Fruit fly (Drosophila melanogaster) whole organism, embryonic: ENCODE results near the gene BOD1.

Experiments
- CG10979 ChIP-seq: fragments of 200-800 bp; sonication (Bioruptor generic); optimal IDR thresholded peaks from 2 replicates; lab custom pipeline; 2018; ENCODE audit warnings: missing biosample characterization, mild to moderate bottlenecking, missing genetic modification characterization, moderate library complexity
- CG11398 ChIP-seq: fragments of 200-800 bp; sonication (Bioruptor generic); optimal IDR thresholded peaks from 2 replicates; lab custom pipeline; 2016; ENCODE audit warnings: missing biosample characterization, missing genetic modification characterization
- CG12219 ChIP-seq: fragments of 200-800 bp; sonication (Bioruptor generic); optimal IDR thresholded peaks from 3 replicates; lab custom pipeline; 2018; ENCODE audit warnings: missing biosample characterization, mild to moderate bottlenecking, missing genetic modification characterization
- CG12659 ChIP-seq: fragments of 200-800 bp; sonication (Bioruptor generic); optimal IDR thresholded peaks from 3 replicates; lab custom pipeline; 2017; ENCODE audit warnings: mild to moderate bottlenecking, missing biosample characterization, missing genetic modification reagents, missing genetic modification characterization
- CG13894 ChIP-seq: fragments of 200-800 bp; sonication (Bioruptor generic); optimal IDR thresholded peaks from 3 replicates; lab custom pipeline; 2018; ENCODE audit warnings: missing biosample characterization, mild to moderate bottlenecking, missing genetic modification characterization, moderate library complexity
- CG15514 ChIP-seq: fragments of 200-800 bp; sonication (Bioruptor generic); optimal IDR thresholded peaks from 3 replicates; lab custom pipeline; 2017; ENCODE audit warnings: missing biosample characterization, missing genetic modification characterization, mild to moderate bottlenecking, moderate library complexity, missing genetic modification reagents
- CG16813 ChIP-seq: fragments of 200-800 bp; sonication (Bioruptor generic); IDR thresholded peaks from 3 replicates; pipeline ENCODE4 v1.3.6; 2022; ENCODE audit warnings: missing biosample characterization, missing genetic modification characterization; ENCODE audit not compliant: partially characterized antibody
- CG17186 ChIP-seq: fragments of 200-800 bp; sonication (Bioruptor generic); optimal IDR thresholded peaks from 3 replicates; lab custom pipeline; 2017; ENCODE audit warnings: missing biosample characterization, missing genetic modification reagents, missing genetic modification characterization
- CG17802 ChIP-seq: fragments of 200-800 bp; sonication (Bioruptor generic); optimal IDR thresholded peaks from 2 replicates; lab custom pipeline; 2018; ENCODE audit warnings: missing biosample characterization, mild to moderate bottlenecking, missing genetic modification characterization, moderate library complexity
- CG1832 ChIP-seq: fragments of 200-800 bp; sonication (Bioruptor generic); optimal IDR thresholded peaks from 2 replicates; lab custom pipeline; 2017; ENCODE audit warnings: missing biosample characterization, mild to moderate bottlenecking, missing genetic modification characterization, inconsistent platforms
- CG18476 ChIP-seq: fragments of 200-800 bp; sonication (Bioruptor generic); optimal IDR thresholded peaks from 2 replicates; lab custom pipeline; 2016; ENCODE audit warnings: missing biosample characterization, mild to moderate bottlenecking, missing genetic modification characterization
- CG18619 ChIP-seq: fragments of 200-800 bp; sonication (Bioruptor generic); optimal IDR thresholded peaks from 3 replicates; lab custom pipeline; 2017; ENCODE audit warnings: missing biosample characterization, mild to moderate bottlenecking, missing genetic modification characterization
- CG2202 ChIP-seq: fragments of 200-800 bp; sonication (Bioruptor generic); optimal IDR thresholded peaks from 2 replicates; lab custom pipeline; 2018; ENCODE audit warnings: missing biosample characterization, mild to moderate bottlenecking, missing genetic modification characterization
- CG2678 ChIP-seq: fragments of 200-800 bp; sonication (Bioruptor generic); optimal IDR thresholded peaks from 3 replicates; lab custom pipeline; 2019; ENCODE audit warnings: missing biosample characterization, mild to moderate bottlenecking, missing genetic modification characterization, moderate library complexity
- CG2712 ChIP-seq: fragments of 200-800 bp; optimal IDR thresholded peaks from 3 replicates; lab custom pipeline; 2019; ENCODE audit warnings: missing biosample characterization, mild to moderate bottlenecking, missing genetic modification characterization, moderate library complexity
- CG31388 ChIP-seq: fragments of 200-800 bp; sonication (Bioruptor generic); optimal IDR thresholded peaks from 2 replicates; lab custom pipeline; 2016; ENCODE audit warnings: missing biosample characterization, missing genetic modification characterization
- CG5953 ChIP-seq: fragments of 200-800 bp; sonication (Bioruptor generic); IDR thresholded peaks from 2 replicates; pipeline ENCODE4 v1.3.6; 2022; ENCODE audit warnings: missing biosample characterization, missing genetic modification characterization
- CG7271 ChIP-seq: fragments of 200-800 bp; sonication (Bioruptor generic); optimal IDR thresholded peaks from 2 replicates; lab custom pipeline; 2018; ENCODE audit warnings: missing biosample characterization, mild to moderate bottlenecking, missing genetic modification characterization, moderate library complexity
- CG8388 ChIP-seq: fragments of 200-800 bp; sonication (Bioruptor generic); optimal IDR thresholded peaks from 2 replicates; lab custom pipeline; 2019; ENCODE audit warnings: missing biosample characterization, mild to moderate bottlenecking, missing genetic modification characterization, moderate library complexity
- CG8478 ChIP-seq: fragments of >200 bp; optimal IDR thresholded peaks from 2 replicates; lab custom pipeline; 2018
- CG9215 ChIP-seq: fragments of 200-800 bp; sonication (Bioruptor generic); IDR thresholded peaks from 2 replicates; pipeline ENCODE4 v1.3.6; 2022; ENCODE audit warnings: missing biosample characterization, missing genetic modification characterization
- E2f1 ChIP-seq: fragments of 200-800 bp; sonication (Bioruptor generic); IDR thresholded peaks from 2 replicates; pipeline ENCODE4 v1.3.6; 2022; ENCODE audit warnings: missing biosample characterization, missing genetic modification characterization
- ERR ChIP-seq: fragments of 200-800 bp; sonication (Bioruptor generic); optimal IDR thresholded peaks from 2 replicates; lab custom pipeline; 2016; ENCODE audit warnings: missing biosample characterization, missing genetic modification characterization
- GATAe ChIP-seq: fragments of 200-800 bp; sonication (Bioruptor generic); conservative IDR thresholded peaks from 2 replicates; pipeline ENCODE4 v1.3.6; 2022; ENCODE audit warnings: missing biosample characterization, missing genetic modification characterization
- H2.0 ChIP-seq: fragments of 200-800 bp; sonication (Bioruptor generic); IDR thresholded peaks from 2 replicates; pipeline ENCODE4 v1.3.6; 2022; ENCODE audit warnings: missing biosample characterization, missing genetic modification characterization
- HmgD ChIP-seq: fragments of 200-800 bp; sonication (Bioruptor generic); optimal IDR thresholded peaks from 3 replicates; lab custom pipeline; 2016; ENCODE audit warnings: missing biosample characterization, missing genetic modification characterization
- Hr39 ChIP-seq: fragments of >200 bp; optimal IDR thresholded peaks from 2 replicates; lab custom pipeline; 2017
- Hsf ChIP-seq: fragments of 200-800 bp; sonication (Bioruptor generic); optimal IDR thresholded peaks from 3 replicates; lab custom pipeline; 2016; ENCODE audit warnings: missing biosample characterization, missing genetic modification characterization
- Jarid2 ChIP-seq: fragments of 200-800 bp; sonication (Bioruptor generic); optimal IDR thresholded peaks from 3 replicates; lab custom pipeline; 2017; ENCODE audit warnings: mild to moderate bottlenecking, missing biosample characterization, missing genetic modification reagents, missing genetic modification characterization
- Mrtf ChIP-seq: fragments of 200-800 bp; sonication (Bioruptor generic); IDR thresholded peaks from 3 replicates; pipeline ENCODE4 v1.3.6; 2022; ENCODE audit warnings: missing biosample characterization, missing genetic modification characterization
- NK7.1 ChIP-seq: fragments of 200-800 bp; sonication (Bioruptor generic); optimal IDR thresholded peaks from 3 replicates; lab custom pipeline; 2016; ENCODE audit warnings: missing biosample characterization, missing genetic modification characterization
- Nf-YB ChIP-seq: fragments of 200-800 bp; sonication (Bioruptor generic); optimal IDR thresholded peaks from 3 replicates; lab custom pipeline; 2019; ENCODE audit warnings: missing biosample characterization, mild to moderate bottlenecking, missing genetic modification characterization, moderate library complexity
- Ptx1 ChIP-seq: fragments of 200-800 bp; sonication (Bioruptor generic); IDR thresholded peaks from 2 replicates; pipeline ENCODE4 v1.3.6; 2022; ENCODE audit warnings: missing biosample characterization, missing genetic modification characterization
- abd-A ChIP-seq: fragments of 200-800 bp; sonication (Bioruptor generic); optimal IDR thresholded peaks from 3 replicates; lab custom pipeline; 2019; ENCODE audit warnings: missing biosample characterization, mild to moderate bottlenecking, missing genetic modification characterization, moderate library complexity
- ato ChIP-seq: fragments of 200-800 bp; sonication (Bioruptor generic); IDR thresholded peaks from 2 replicates; pipeline ENCODE4 v1.3.6; 2022; ENCODE audit warnings: missing biosample characterization, missing genetic modification characterization; ENCODE audit not compliant: partially characterized antibody
- bigmax ChIP-seq: fragments of 200-800 bp; sonication (Bioruptor generic); optimal IDR thresholded peaks from 2 replicates; lab custom pipeline; 2018; ENCODE audit warnings: missing biosample characterization, mild to moderate bottlenecking, missing genetic modification characterization
- chm ChIP-seq: fragments of 200-800 bp; sonication (Bioruptor generic); IDR thresholded peaks from 2 replicates; pipeline ENCODE4 v1.3.6; 2022; ENCODE audit warnings: missing biosample characterization, missing genetic modification characterization
- ci ChIP-seq: fragments of 200-800 bp; sonication (Bioruptor generic); IDR thresholded peaks from 3 replicates; pipeline ENCODE4 v1.3.6; 2022; ENCODE audit warnings: missing biosample characterization, missing genetic modification characterization
- dan ChIP-seq: fragments of 200-800 bp; sonication (Bioruptor generic); IDR thresholded peaks from 2 replicates; pipeline ENCODE4 v1.3.6; 2022; ENCODE audit warnings: missing biosample characterization, missing genetic modification characterization
- dmrt11E ChIP-seq: fragments of 200-800 bp; sonication (Bioruptor generic); optimal IDR thresholded peaks from 3 replicates; lab custom pipeline; 2018; ENCODE audit warnings: missing biosample characterization, mild to moderate bottlenecking, missing genetic modification characterization, moderate library complexity
- emc ChIP-seq: fragments of 200-800 bp; sonication (Bioruptor generic); optimal IDR thresholded peaks from 2 replicates; lab custom pipeline; 2016; ENCODE audit warnings: missing biosample characterization, missing genetic modification characterization
- gce ChIP-seq: fragments of 200-800 bp; sonication (Bioruptor generic); IDR thresholded peaks from 3 replicates; pipeline ENCODE4 v1.3.6; 2022; ENCODE audit warnings: missing biosample characterization, missing genetic modification characterization
- grn ChIP-seq: fragments of 200-800 bp; sonication (Bioruptor generic); optimal IDR thresholded peaks from 3 replicates; lab custom pipeline; 2017; ENCODE audit warnings: missing biosample characterization, missing genetic modification characterization
- hkb ChIP-seq, 2 experiments: fragments of 200-800 bp in 1 of 2; fragments of >200 bp in 1 of 2; sonication (Bioruptor generic) in 1 of 2; IDR thresholded peaks in 1 of 2; optimal IDR thresholded peaks in 1 of 2; 2 replicates each; pipeline versions ENCODE4 v1.3.6 to Lab custom; 2017 to 2022; ENCODE audit warnings: missing biosample characterization in 1 of 2, missing genetic modification characterization in 1 of 2
- kah ChIP-seq: fragments of 200-800 bp; sonication (Bioruptor generic); optimal IDR thresholded peaks from 2 replicates; lab custom pipeline; 2018; ENCODE audit warnings: missing biosample characterization, mild to moderate bottlenecking, missing genetic modification characterization
- seq ChIP-seq: fragments of 200-800 bp; sonication (Bioruptor generic); IDR thresholded peaks from 2 replicates; pipeline ENCODE4 v1.3.6; 2022; ENCODE audit warnings: missing biosample characterization, missing genetic modification characterization
- wor ChIP-seq: fragments of 200-800 bp; sonication (Bioruptor generic); IDR thresholded peaks from 2 replicates; pipeline ENCODE4 v1.3.6; 2022; ENCODE audit warnings: missing biosample characterization, missing genetic modification characterization

BOD1 gene

dm6 chr3R:27922673-27923175 lies 15.3 kb upstream of the BOD1 start, which contains the start of gene RpL4 (continued):
- TF ChIP-seq CG17186 (GFP tag; lab: Kevin White, UChicago) (peak; percentile 56), CG12219 (GFP tag; lab: Kevin White, UChicago) (peak; percentile 78), CG11398 (peak; percentile 81), abd-A (tag; lab: Kevin White, UChicago) (no peak), NK7.1 (peak; percentile 57), CG2712 (tag; lab: Kevin White, UChicago) (peak; percentile 40), H2.0 (GFP tag; lab: Robert Waterston, UW) (peak; percentile 83), ato (GFP tag; lab: Robert Waterston, UW) (no peak), CG7271 (tag; lab: Kevin White, UChicago) (peak; percentile 86), hkb (optimal IDR thresholded peaks at IDR 0.05; lab: Kevin White, UChicago) (no peak), hkb (GFP tag; IDR thresholded peaks at IDR 0.05; lab: Robert Waterston, UW) (peak; percentile 84), Mrtf (GFP tag; lab: Robert Waterston, UW) (peak; percentile 50; the same call in 1 of the 3 replicates), CG8478 (lab: Kevin White, UChicago) (peak; percentile 41), CG16813 (GFP tag; lab: Robert Waterston, UW) (no peak), wor (GFP tag; lab: Robert Waterston, UW) (no peak; the same call in 1 of the 2 replicates)

dm6 chr3R:27925000-27925970 lies 12.8 kb upstream of the BOD1 start, which contains the start of gene mino:
Gene mino (plus strand): TSS chr3R:27925191.
- TF ChIP-seq chm (GFP tag; lab: Robert Waterston, UW) (no peak), Hr39 (lab: Kevin White, UChicago) (no peak), bigmax (GFP tag; lab: Kevin White, UChicago) (no peak), CG13894 (tag; lab: Kevin White, UChicago) (peak; percentile 99), emc (GFP tag; lab: Kevin White, UChicago) (no peak), CG18476 (GFP tag; lab: Kevin White, UChicago) (no peak), Nf-YB (GFP tag; lab: Kevin White, UChicago) (no peak), ci (0 out of 3 replicates have a peak, but pooled peaks have one; percentile 15), kah (GFP tag; lab: Kevin White, UChicago) (peak; percentile 7), ERR (GFP tag; lab: Kevin White, UChicago) (no peak), CG1832 (no peak), CG2678 (tag; lab: Kevin White, UChicago) (peak; percentile 28), gce (no peak), CG12659 (no peak), Ptx1 (GFP tag; lab: Robert Waterston, UW) (no peak), dmrt11E (tag; lab: Kevin White, UChicago) (no peak), CG18619 (GFP tag; lab: Kevin White, UChicago) (no peak), CG17802 (tag; lab: Kevin White, UChicago) (no peak), grn (no peak), E2f1 (GFP tag; lab: Robert Waterston, UW) (no peak), Hsf (no peak), HmgD (no peak), dan (no peak), CG9215 (GFP tag; lab: Robert Waterston, UW) (no peak), seq (GFP tag; lab: Robert Waterston, UW) (no peak), CG8388 (GFP tag; lab: Kevin White, UChicago) (no peak), Jarid2 (GFP tag; lab: Kevin White, UChicago) (peak; percentile 17), GATAe (GFP tag; lab: Robert Waterston, UW) (no peak), CG2202 (no peak), CG10979 (no peak), CG31388 (no peak), CG15514 (GFP tag; lab: Kevin White, UChicago) (peak; percentile 68), CG5953 (GFP tag; lab: Robert Waterston, UW) (peak; percentile 34; the same call in 1 of the 2 replicates)
